Fruit fly (Drosophila melanogaster) whole organism, wandering third instar larva: ENCODE results near the gene orb2.

Source experiments
- lola ChIP-seq: fragments of >200 bp; optimal IDR thresholded peaks from 2 replicates; lab custom pipeline; 2017; ENCODE audit warnings: missing biosample characterization, missing genetic modification characterization
- usp ChIP-seq: fragments of >200 bp; optimal IDR thresholded peaks from 2 replicates; lab custom pipeline; 2017; ENCODE audit warnings: missing biosample characterization, missing genetic modification characterization

dm6 chr3L:8929527-8929926 is 24.7 kb downstream of the orb2 start:
- no peak for TF ChIP-seq lola (GFP tag; lab: Kevin White, UChicago)
- TF ChIP-seq usp (GFP tag; lab: Kevin White, UChicago), result no peak
